Fruit fly (Drosophila melanogaster): Measurements from ENCODE around the gene CG11927.
A peak's percentile ranks its signal among the peaks of the same experiment; 100 is the strongest.

Gene CG11927

DNA sequence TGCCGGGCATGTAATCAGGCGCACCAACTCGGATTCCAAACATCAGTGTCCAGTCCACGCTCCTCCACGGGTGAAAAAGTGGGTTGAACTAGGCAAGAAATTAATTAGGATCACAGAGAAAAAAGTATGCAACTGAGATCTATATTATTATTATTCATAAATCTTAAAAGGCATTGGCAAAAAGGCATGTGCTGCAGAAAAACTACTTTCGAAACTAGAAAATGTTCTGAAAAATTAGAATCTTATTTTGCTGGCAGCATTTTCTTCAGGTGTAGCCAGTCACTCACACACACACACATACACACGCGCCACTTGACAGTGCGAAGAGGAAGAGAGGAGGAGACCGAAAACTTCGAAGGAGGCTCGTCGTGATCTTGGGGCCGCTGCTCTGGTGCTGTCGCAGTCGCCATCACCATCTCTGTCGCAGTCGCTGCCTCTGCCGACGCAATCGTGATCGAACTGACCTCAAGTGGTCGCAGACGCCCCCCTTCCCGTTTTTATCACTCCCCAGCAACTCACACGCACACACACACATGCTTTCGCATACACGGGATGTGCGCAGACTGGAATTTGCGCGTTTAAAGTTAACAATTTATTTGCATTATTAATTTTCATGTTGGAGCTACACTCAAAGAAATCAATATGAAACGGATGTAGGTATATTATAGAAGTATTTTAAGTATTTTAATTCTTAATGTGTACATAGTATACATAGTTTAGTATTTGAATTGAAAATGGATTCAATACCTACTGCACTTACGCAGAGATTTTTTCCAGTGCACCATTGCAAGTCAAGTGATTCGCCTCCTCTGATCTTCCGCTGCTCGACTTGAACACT is 40.0 kb downstream of the CG11927 start (continued):
- TF ChIP-seq Hr39 (optimal IDR thresholded peaks at IDR 0.05), result no peak
- TF ChIP-seq CG6175 (GFP tag; IDR thresholded peaks at IDR 0.05), result peak; percentile 45; the same call in 1 of the 3 replicates
- TF ChIP-seq Dek (tag; optimal IDR thresholded peaks at IDR 0.05), result peak; percentile 40
- TF ChIP-seq CG17912 (GFP tag; optimal IDR thresholded peaks at IDR 0.05), result no peak
- TF ChIP-seq usp (GFP tag; optimal IDR thresholded peaks at IDR 0.05), result no peak
- TF ChIP-seq CG12299 (tag; optimal IDR thresholded peaks at IDR 0.05), result no peak
- TF ChIP-seq ranshi (GFP tag; IDR thresholded peaks at IDR 0.05), result peak; percentile 72
- TF ChIP-seq tap (tag; optimal IDR thresholded peaks at IDR 0.05), result peak; percentile 68
- TF ChIP-seq HLHmδ (GFP tag; optimal IDR thresholded peaks at IDR 0.05), result no peak
- no peak for TF ChIP-seq Gsc (GFP tag; IDR thresholded peaks at IDR 0.05)
- TF ChIP-seq CrebB (tag; optimal IDR thresholded peaks at IDR 0.05), result peak; percentile 27
- peak; percentile 43 for TF ChIP-seq CG9215 (GFP tag; IDR thresholded peaks at IDR 0.05)
- peak; percentile 4 for TF ChIP-seq D19A (tag; optimal IDR thresholded peaks at IDR 0.05)
- no peak for TF ChIP-seq bbx (GFP tag; IDR thresholded peaks at IDR 0.05; ENCODE audit: partially characterized antibody)
- peak; percentile 68 for TF ChIP-seq sob (GFP tag; IDR thresholded peaks at IDR 0.05)
- no peak for TF ChIP-seq CTCF (GFP tag; optimal IDR thresholded peaks at IDR 0.05)
- TF ChIP-seq slp2 (GFP tag; optimal IDR thresholded peaks at IDR 0.05), result no peak
- TF ChIP-seq al (GFP tag; IDR thresholded peaks at IDR 0.05), result peak; percentile 52; the same call in 1 of the 2 replicates
- peak; percentile 11 for TF ChIP-seq CG8924 (tag; optimal IDR thresholded peaks at IDR 0.05)
- no peak for TF ChIP-seq CG8290 (GFP tag; optimal IDR thresholded peaks at IDR 0.05)
- TF ChIP-seq CG8290 (tag; optimal IDR thresholded peaks at IDR 0.05), result peak in 1 of 2 experiments; percentile 72
- no peak for TF ChIP-seq ham (GFP tag; IDR thresholded peaks at IDR 0.05)
- peak; percentile 39 for TF ChIP-seq BtbVII (GFP tag; optimal IDR thresholded peaks at IDR 0.05)
- no peak for TF ChIP-seq Tbp (GFP tag; optimal IDR thresholded peaks at IDR 0.05)
- peak; percentile 43 for TF ChIP-seq CG18764 (GFP tag; optimal IDR thresholded peaks at IDR 0.05)
- TF ChIP-seq CG18599 (GFP tag; optimal IDR thresholded peaks at IDR 0.05), result peak; percentile 45
- no peak for TF ChIP-seq disco-r (GFP tag; optimal IDR thresholded peaks at IDR 0.05)
- TF ChIP-seq CG13624 (GFP tag; optimal IDR thresholded peaks at IDR 0.05), result no peak
- TF ChIP-seq CG7786 (GFP tag; optimal IDR thresholded peaks at IDR 0.05), result no peak
- no peak for TF ChIP-seq Lhr (GFP tag; optimal IDR thresholded peaks at IDR 0.05)
- no peak for TF ChIP-seq ash1 (GFP tag; optimal IDR thresholded peaks at IDR 0.05)
- TF ChIP-seq Rx (GFP tag; IDR thresholded peaks at IDR 0.05), result peak; percentile 51; the same call in 1 of the 2 replicates
- no peak for TF ChIP-seq gro (GFP tag; optimal IDR thresholded peaks at IDR 0.05)
- TF ChIP-seq maf-S (GFP tag; optimal IDR thresholded peaks at IDR 0.05), result no peak
- TF ChIP-seq Ssrp (tag; optimal IDR thresholded peaks at IDR 0.05), result peak; percentile 63
- TF ChIP-seq sens (GFP tag), result peak; percentile 95
- TF ChIP-seq zfh1 (GFP tag; IDR thresholded peaks at IDR 0.05), result peak; percentile 78
- peak; percentile 41 for TF ChIP-seq CG9932 (GFP tag; IDR thresholded peaks at IDR 0.05)
- TF ChIP-seq Neu2 (GFP tag; optimal IDR thresholded peaks at IDR 0.05; ENCODE audit: borderline replicate concordance), result no peak
- peak; percentile 39 for TF ChIP-seq CG12155 (GFP tag; optimal IDR thresholded peaks at IDR 0.05)
- TF ChIP-seq CG2678 (tag; optimal IDR thresholded peaks at IDR 0.05), result peak; percentile 68
- TF ChIP-seq CG17359 (tag; optimal IDR thresholded peaks at IDR 0.05), result peak; percentile 63
- peak; percentile 80 for TF ChIP-seq gem (tag; optimal IDR thresholded peaks at IDR 0.05)
- TF ChIP-seq CG17568 (GFP tag; optimal IDR thresholded peaks at IDR 0.05), result peak; percentile 21
- TF ChIP-seq CG17186 (GFP tag; optimal IDR thresholded peaks at IDR 0.05), result no peak
- no peak for TF ChIP-seq crp (GFP tag; optimal IDR thresholded peaks at IDR 0.05)
- TF ChIP-seq Sin3A (optimal IDR thresholded peaks at IDR 0.05), result no peak
- no peak for TF ChIP-seq Myb (GFP tag; optimal IDR thresholded peaks at IDR 0.05)
- peak; percentile 62 for TF ChIP-seq grau (tag; optimal IDR thresholded peaks at IDR 0.05)
- peak; percentile 43 for TF ChIP-seq CG10979 (tag; optimal IDR thresholded peaks at IDR 0.05)
- no peak for TF ChIP-seq tll (GFP tag; optimal IDR thresholded peaks at IDR 0.05)
